Worm (Caenorhabditis elegans) whole organism, young adult: Measurements from ENCODE around the gene mip-2.

ENCODE experiments used
- B0019.2 ChIP-seq: fragments of 200-800 bp; sonication (Bioruptor generic); conservative IDR thresholded peaks from 2 replicates; pipeline ENCODE4 v1.3.6; 2022; ENCODE audit warnings: missing genetic modification reagents, missing genetic modification characterization, missing compliant biosample characterization
- B0035.1 ChIP-seq: sonication (generic microtip); optimal IDR thresholded peaks from 2 replicates; lab custom pipeline; 2016; ENCODE audit warnings: missing genetic modification characterization, mild to moderate bottlenecking, missing compliant biosample characterization, missing genotype, missing genetic modification reagents
- B0261.1 ChIP-seq: sonication (generic microtip); optimal IDR thresholded peaks from 2 replicates; lab custom pipeline; 2016; ENCODE audit warnings: mild to moderate bottlenecking, missing genetic modification characterization, moderate library complexity, missing compliant biosample characterization
- B0336.3 ChIP-seq: fragments of 200-800 bp; sonication (Bioruptor generic); IDR thresholded peaks from 2 replicates; pipeline ENCODE4 v1.3.6; 2022; ENCODE audit warnings: missing genetic modification characterization, missing compliant biosample characterization
- C17E4.6 ChIP-seq: fragments of 200-800 bp; sonication (Bioruptor generic); IDR thresholded peaks from 2 replicates; pipeline ENCODE4 v1.3.6; 2022; ENCODE audit warnings: missing genetic modification reagents, missing genetic modification characterization, missing compliant biosample characterization
- D2030.7 ChIP-seq: fragments of 200-800 bp; sonication (Bioruptor generic); IDR thresholded peaks from 2 replicates; pipeline ENCODE4 v1.3.6; 2022; ENCODE audit warnings: missing genetic modification reagents, missing genetic modification characterization, missing compliant biosample characterization
- F33H1.4 ChIP-seq: fragments of 200-800 bp; sonication (Bioruptor generic); IDR thresholded peaks from 2 replicates; pipeline ENCODE4 v1.3.6; 2022; ENCODE audit warnings: missing genetic modification reagents, missing genetic modification characterization, missing compliant biosample characterization
- F55B11.4 ChIP-seq: sonication (generic microtip); optimal IDR thresholded peaks from 2 replicates; lab custom pipeline; 2016; ENCODE audit warnings: missing compliant biosample characterization, missing genetic modification characterization, borderline replicate concordance; ENCODE audit not compliant: insufficient read depth
- T26A5.8 ChIP-seq: sonication (generic microtip); optimal IDR thresholded peaks from 2 replicates; lab custom pipeline; 2016; ENCODE audit warnings: missing genetic modification characterization, missing compliant biosample characterization
- Y79H2A.3 ChIP-seq: fragments of 200-800 bp; sonication (Bioruptor generic); conservative IDR thresholded peaks from 2 replicates; pipeline ENCODE4 v1.3.6; 2022; ENCODE audit warnings: missing genetic modification reagents, missing genetic modification characterization, missing compliant biosample characterization
- athp-1 ChIP-seq: sonication (generic microtip); optimal IDR thresholded peaks from 2 replicates; lab custom pipeline; 2017; ENCODE audit warnings: mild to moderate bottlenecking, missing genetic modification characterization, missing compliant biosample characterization
- attf-5 ChIP-seq: fragments of 200-800 bp; sonication (Bioruptor generic); optimal IDR thresholded peaks from 2 replicates; lab custom pipeline; 2018; ENCODE audit warnings: mild to moderate bottlenecking, missing genetic modification characterization, missing compliant biosample characterization
- ceh-40 ChIP-seq: fragments of 200-800 bp; sonication (Bioruptor generic); IDR thresholded peaks from 2 replicates; pipeline ENCODE4 v1.3.6; 2022; ENCODE audit warnings: missing genetic modification characterization, missing compliant biosample characterization
- ceh-79 ChIP-seq: sonication (generic microtip); optimal IDR thresholded peaks from 2 replicates; lab custom pipeline; 2017; ENCODE audit warnings: mild to moderate bottlenecking, missing genetic modification characterization, missing compliant biosample characterization
- dpff-1 ChIP-seq: sonication (generic microtip); optimal IDR thresholded peaks from 2 replicates; lab custom pipeline; 2017; ENCODE audit warnings: mild to moderate bottlenecking, missing genetic modification characterization, missing compliant biosample characterization
- egl-18 ChIP-seq: fragments of 200-800 bp; sonication (Bioruptor generic); IDR thresholded peaks from 2 replicates; pipeline ENCODE4 v1.3.6; 2022; ENCODE audit warnings: missing genetic modification reagents, missing genetic modification characterization, missing compliant biosample characterization
- ets-4 ChIP-seq: fragments of 200-800 bp; sonication (Bioruptor generic); optimal IDR thresholded peaks from 2 replicates; lab custom pipeline; 2018; ENCODE audit warnings: mild to moderate bottlenecking, missing genetic modification characterization, missing compliant biosample characterization
- fkh-3 ChIP-seq: sonication (generic microtip); optimal IDR thresholded peaks from 2 replicates; lab custom pipeline; 2016; ENCODE audit warnings: mild to moderate bottlenecking, missing genetic modification characterization, missing compliant biosample characterization
- gei-17 ChIP-seq: fragments of 200-800 bp; sonication (Bioruptor generic); optimal IDR thresholded peaks from 2 replicates; lab custom pipeline; 2018; ENCODE audit warnings: mild to moderate bottlenecking, missing genetic modification characterization, missing compliant biosample characterization
- hmg-1.2 ChIP-seq: fragments of 200-800 bp; sonication (Bioruptor generic); IDR thresholded peaks from 2 replicates; pipeline ENCODE4 v1.3.6; 2022; ENCODE audit warnings: missing genetic modification reagents, missing genetic modification characterization, missing compliant biosample characterization
- hmg-20 ChIP-seq: fragments of 200-800 bp; sonication (Bioruptor generic); IDR thresholded peaks from 2 replicates; pipeline ENCODE4 v1.3.6; 2022; ENCODE audit warnings: missing genetic modification reagents, missing genetic modification characterization, missing compliant biosample characterization
- hrde-1 ChIP-seq: sonication (generic microtip); optimal IDR thresholded peaks from 2 replicates; lab custom pipeline; 2016; ENCODE audit warnings: missing genetic modification characterization, mild to moderate bottlenecking, missing compliant biosample characterization, moderate library complexity, missing genotype, missing genetic modification reagents, borderline replicate concordance
- hsf-1 ChIP-seq: fragments of 200-800 bp; sonication (Bioruptor generic); IDR thresholded peaks from 2 replicates; pipeline ENCODE4 v1.3.6; 2022; ENCODE audit warnings: missing genetic modification reagents, missing genetic modification characterization, missing compliant biosample characterization
- let-526 ChIP-seq: fragments of 200-800 bp; sonication (Bioruptor generic); IDR thresholded peaks from 2 replicates; pipeline ENCODE4 v1.3.6; 2022; ENCODE audit warnings: missing genetic modification reagents, missing genetic modification characterization, missing compliant biosample characterization
- lin-54 ChIP-seq: fragments of 200-800 bp; sonication (Bioruptor generic); optimal IDR thresholded peaks from 2 replicates; lab custom pipeline; 2018; ENCODE audit warnings: mild to moderate bottlenecking, missing genetic modification characterization, missing compliant biosample characterization
- lsl-1 ChIP-seq: fragments of 200-800 bp; sonication (Bioruptor generic); optimal IDR thresholded peaks from 2 replicates; lab custom pipeline; 2018; ENCODE audit warnings: mild to moderate bottlenecking, missing genetic modification characterization, moderate library complexity, missing compliant biosample characterization
- madf-6 ChIP-seq: fragments of 200-800 bp; sonication (Bioruptor generic); IDR thresholded peaks from 2 replicates; pipeline ENCODE4 v1.3.6; 2022; ENCODE audit warnings: missing genetic modification reagents, missing genetic modification characterization, missing compliant biosample characterization
- madf-8 ChIP-seq: fragments of 200-800 bp; sonication (Bioruptor generic); conservative IDR thresholded peaks from 2 replicates; pipeline ENCODE4 v1.3.6; 2022; ENCODE audit warnings: missing genetic modification reagents, missing genetic modification characterization, missing compliant biosample characterization
- mes-4 ChIP-seq: sonication (generic microtip); optimal IDR thresholded peaks from 2 replicates; lab custom pipeline; 2016; ENCODE audit warnings: missing genotype, missing genetic modification characterization, missing compliant biosample characterization
- nfya-1 ChIP-seq: sonication (generic microtip); optimal IDR thresholded peaks from 2 replicates; lab custom pipeline; 2017; ENCODE audit warnings: antibody characterized with exemption, missing compliant biosample characterization, missing genetic modification characterization, borderline replicate concordance; ENCODE audit not compliant: insufficient read depth
- nfya-2 ChIP-seq: fragments of 200-800 bp; sonication (Bioruptor generic); IDR thresholded peaks from 2 replicates; pipeline ENCODE4 v1.3.6; 2022; ENCODE audit warnings: missing genetic modification reagents, missing genetic modification characterization, missing compliant biosample characterization
- nhr-80 ChIP-seq: sonication (generic microtip); optimal IDR thresholded peaks from 2 replicates; lab custom pipeline; 2016; ENCODE audit warnings: missing genetic modification characterization, missing compliant biosample characterization
- rcor-1 ChIP-seq: fragments of 200-800 bp; sonication (Bioruptor generic); IDR thresholded peaks from 2 replicates; pipeline ENCODE4 v1.3.6; 2022; ENCODE audit warnings: missing genetic modification reagents, missing genetic modification characterization, missing compliant biosample characterization
- rec-8 ChIP-seq, 2 experiments: sonication (generic microtip); optimal IDR thresholded peaks; 2 replicates each; lab custom pipeline; 2016; ENCODE audit warnings: mild to moderate bottlenecking in 2 of 2, missing genetic modification characterization in 2 of 2, missing genetic modification reagents in 2 of 2, missing genotype in 2 of 2, missing biosample characterization in 1 of 2, missing compliant biosample characterization in 1 of 2, moderate library complexity in 1 of 2
- repo-1 ChIP-seq: sonication (generic microtip); optimal IDR thresholded peaks from 2 replicates; lab custom pipeline; 2017; ENCODE audit warnings: mild to moderate bottlenecking, missing genetic modification characterization, missing compliant biosample characterization
- sdz-38 ChIP-seq: sonication (generic microtip); optimal IDR thresholded peaks from 2 replicates; lab custom pipeline; 2016; ENCODE audit warnings: missing genotype, missing genetic modification characterization, missing compliant biosample characterization
- snpc-1.1 ChIP-seq: sonication (generic microtip); optimal IDR thresholded peaks from 2 replicates; lab custom pipeline; 2017; ENCODE audit warnings: missing genetic modification characterization, mild to moderate bottlenecking, missing compliant biosample characterization, antibody characterized with exemption, moderate library complexity, missing genotype, missing genetic modification reagents; ENCODE audit not compliant: insufficient read depth
- snpc-3.4 ChIP-seq: sonication (generic microtip); optimal IDR thresholded peaks from 2 replicates; lab custom pipeline; 2017; ENCODE audit warnings: missing genetic modification characterization, mild to moderate bottlenecking, missing compliant biosample characterization, antibody characterized with exemption, moderate library complexity, missing genotype, missing genetic modification reagents
- tbp1 ChIP-seq: fragments of 200-800 bp; sonication (Bioruptor generic); optimal IDR thresholded peaks from 2 replicates; lab custom pipeline; 2018; ENCODE audit warnings: mild to moderate bottlenecking, missing genetic modification characterization, missing compliant biosample characterization
- tbx-9 ChIP-seq: sonication (generic microtip); optimal IDR thresholded peaks from 2 replicates; lab custom pipeline; 2016; ENCODE audit warnings: borderline replicate concordance, missing genetic modification characterization, inconsistent platforms, missing compliant biosample characterization
- unc-130 ChIP-seq: sonication (generic microtip); optimal IDR thresholded peaks from 2 replicates; lab custom pipeline; 2016; ENCODE audit warnings: missing genetic modification reagents, missing genetic modification characterization, missing compliant biosample characterization
- xnd-1 ChIP-seq: sonication (generic microtip); optimal IDR thresholded peaks from 2 replicates; lab custom pipeline; 2016; ENCODE audit warnings: missing genotype, missing genetic modification reagents, missing genetic modification characterization, missing compliant biosample characterization
- ztf-18 ChIP-seq: sonication (generic microtip); optimal IDR thresholded peaks from 2 replicates; lab custom pipeline; 2016; ENCODE audit warnings: missing genotype, mild to moderate bottlenecking, missing genetic modification characterization, missing compliant biosample characterization
- ztf-26 ChIP-seq: sonication (generic microtip); optimal IDR thresholded peaks from 2 replicates; lab custom pipeline; 2017; ENCODE audit warnings: missing genetic modification characterization, missing compliant biosample characterization

mip-2 gene

DNA sequence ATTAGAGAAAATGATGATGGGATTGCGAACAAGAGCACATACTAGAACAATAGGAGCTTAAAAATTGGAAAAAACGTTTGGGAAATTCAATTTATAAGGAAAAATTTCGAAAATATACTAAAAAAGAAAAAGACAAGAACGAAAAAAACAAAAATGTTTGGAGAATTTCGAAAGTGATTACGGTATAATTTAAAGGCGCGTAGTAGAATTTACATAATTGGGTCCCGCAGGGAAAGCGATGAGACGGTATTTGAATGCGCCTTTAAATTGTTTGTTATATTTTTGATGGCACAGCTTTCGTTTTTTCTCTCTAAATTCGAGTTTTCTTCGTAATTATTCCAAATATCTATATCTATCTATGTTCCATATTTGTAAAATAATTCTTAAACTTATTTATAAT is 11.6 kb downstream of the mip-2 start:
- TF ChIP-seq F33H1.4 (GFP tag; lab: Robert Waterston, UW) (peak; percentile 88), D2030.7 (peak; percentile 42; the same call in 1 of the 2 replicates), mes-4 (tag; lab: Kevin White, UChicago) (no peak), madf-6 (GFP tag; lab: Robert Waterston, UW) (peak; percentile 88), lsl-1 (GFP tag; lab: Kevin White, UChicago) (peak; percentile 90), B0035.1 (tag; lab: Kevin White, UChicago) (no peak), egl-18 (GFP tag; lab: Robert Waterston, UW) (no peak), rcor-1 (GFP tag; lab: Robert Waterston, UW) (no peak), hsf-1 (GFP tag; lab: Robert Waterston, UW) (peak; percentile 16; the same call in 1 of the 2 replicates), xnd-1 (tag; lab: Kevin White, UChicago) (peak; percentile 80), ztf-18 (no peak), madf-8 (GFP tag; lab: Robert Waterston, UW) (peak; percentile 63), lin-54 (GFP tag; lab: Kevin White, UChicago) (peak; percentile 37)

DNA sequence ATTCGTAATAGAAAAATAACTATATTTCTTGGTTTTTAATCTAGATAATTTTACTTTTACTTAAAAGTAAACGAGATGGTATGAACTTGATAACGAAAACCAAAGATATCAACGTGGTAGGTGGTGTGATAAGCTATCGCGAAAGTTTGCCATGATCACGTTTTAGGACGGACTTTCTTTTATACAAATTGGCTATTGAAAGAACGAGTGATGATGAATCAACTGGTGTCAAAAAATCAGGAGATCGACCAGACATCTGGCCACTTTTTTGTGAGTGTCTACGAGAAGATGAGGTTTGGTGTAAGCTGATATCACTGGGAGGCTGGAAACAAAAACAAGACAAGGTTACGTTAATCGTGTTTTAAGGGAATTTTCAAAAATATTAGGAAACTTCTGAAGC is 12.5 kb downstream of the mip-2 start:
- TF ChIP-seq tbp1 (GFP tag; lab: Kevin White, UChicago) (peak; percentile 8), B0019.2 (GFP tag; lab: Robert Waterston, UW) (no peak), rec-8 (tag; optimal IDR thresholded peaks at IDR 0.05; lab: Kevin White, UChicago) (no peak), C17E4.6 (GFP tag; lab: Robert Waterston, UW) (no peak)

ce11 chrV:13658577-13658976 is 13.2 kb downstream of the mip-2 start:
- TF ChIP-seq dpff-1 (tag; lab: Kevin White, UChicago) (no peak), lin-54 (GFP tag; lab: Kevin White, UChicago) (peak; percentile 66), ztf-26 (tag; lab: Kevin White, UChicago) (peak; percentile 96), B0035.1 (tag; lab: Kevin White, UChicago) (no peak), ceh-40 (GFP tag; lab: Robert Waterston, UW) (no peak), ceh-79 (no peak), sdz-38 (tag; lab: Kevin White, UChicago) (no peak), hmg-20 (GFP tag; lab: Robert Waterston, UW) (no peak), nfya-2 (GFP tag; lab: Robert Waterston, UW) (no peak), T26A5.8 (tag; lab: Kevin White, UChicago) (no peak), madf-6 (GFP tag; lab: Robert Waterston, UW) (peak; percentile 37; the same call in 1 of the 2 replicates), xnd-1 (tag; lab: Kevin White, UChicago) (no peak), egl-18 (GFP tag; lab: Robert Waterston, UW) (no peak), F55B11.4 (tag; lab: Kevin White, UChicago) (no peak), rcor-1 (GFP tag; lab: Robert Waterston, UW) (peak; percentile 59), B0261.1 (tag; lab: Kevin White, UChicago) (no peak), hsf-1 (GFP tag; lab: Robert Waterston, UW) (no peak), athp-1 (tag; lab: Kevin White, UChicago) (peak; percentile 48), attf-5 (GFP tag; lab: Kevin White, UChicago) (peak; percentile 78), nfya-1 (tag; lab: Kevin White, UChicago) (no peak), ztf-18 (peak; percentile 24), nhr-80 (peak; percentile 88), repo-1 (tag; lab: Kevin White, UChicago) (peak; percentile 70), let-526 (peak; percentile 94), snpc-3.4 (tag; lab: Kevin White, UChicago) (no peak), B0336.3 (no peak; the same call in none of the 2 replicates), tbx-9 (tag; lab: Kevin White, UChicago) (no peak), gei-17 (peak; percentile 82), snpc-1.1 (tag; lab: Kevin White, UChicago) (no peak), unc-130 (GFP tag; lab: Kevin White, UChicago) (no peak), hmg-1.2 (no peak; the same call in 1 of the 2 replicates), fkh-3 (no peak), ets-4 (GFP tag; lab: Kevin White, UChicago) (no peak), hrde-1 (tag; lab: Kevin White, UChicago) (no peak), Y79H2A.3 (GFP tag; lab: Robert Waterston, UW) (no peak)
